Fruit fly (Drosophila melanogaster) whole organism, embryonic: ENCODE data around the gene CG10513.

Experiments used
- Atf6 ChIP-seq: fragments of 200-800 bp; sonication (Bioruptor generic); IDR thresholded peaks from 2 replicates; pipeline ENCODE4 v1.3.6; 2022; ENCODE audit warnings: missing biosample characterization, missing genetic modification characterization
- CG10462 ChIP-seq: fragments of 200-800 bp; sonication (Bioruptor generic); optimal IDR thresholded peaks from 2 replicates; lab custom pipeline; 2016; ENCODE audit warnings: missing biosample characterization, missing genetic modification characterization
- CG11456 ChIP-seq: fragments of 200-800 bp; sonication (Bioruptor generic); IDR thresholded peaks from 3 replicates; pipeline ENCODE4 v1.3.6; 2022; ENCODE audit warnings: missing biosample characterization, missing genetic modification characterization
- CG11560 ChIP-seq: fragments of 200-800 bp; sonication (Bioruptor generic); IDR thresholded peaks from 3 replicates; pipeline ENCODE4 v1.3.6; 2022; ENCODE audit warnings: missing biosample characterization, missing genetic modification characterization
- CG15696 ChIP-seq: fragments of 200-800 bp; sonication (Bioruptor generic); optimal IDR thresholded peaks from 2 replicates; lab custom pipeline; 2019; ENCODE audit warnings: missing biosample characterization, mild to moderate bottlenecking, missing genetic modification characterization, moderate library complexity
- CG17612 ChIP-seq: fragments of 200-800 bp; sonication (Bioruptor generic); IDR thresholded peaks from 2 replicates; pipeline ENCODE4 v1.3.6; 2022; ENCODE audit warnings: missing biosample characterization, missing genetic modification characterization
- CG17829 ChIP-seq: fragments of 200-800 bp; optimal IDR thresholded peaks from 2 replicates; lab custom pipeline; 2019; ENCODE audit warnings: missing biosample characterization, mild to moderate bottlenecking, missing genetic modification characterization, moderate library complexity
- CG18262 ChIP-seq: fragments of 200-800 bp; optimal IDR thresholded peaks from 3 replicates; lab custom pipeline; 2019; ENCODE audit warnings: missing biosample characterization, mild to moderate bottlenecking, missing genetic modification characterization, moderate library complexity
- CG2889 ChIP-seq: fragments of 200-800 bp; sonication (Bioruptor generic); IDR thresholded peaks from 3 replicates; pipeline ENCODE4 v1.3.6; 2022; ENCODE audit warnings: missing biosample characterization, missing genetic modification characterization
- CG30403 ChIP-seq: fragments of 200-800 bp; sonication (Bioruptor generic); optimal IDR thresholded peaks from 3 replicates; lab custom pipeline; 2016; ENCODE audit warnings: missing biosample characterization, missing genetic modification characterization
- CG33213 ChIP-seq: fragments of 200-800 bp; sonication (Bioruptor generic); optimal IDR thresholded peaks from 3 replicates; lab custom pipeline; 2016; ENCODE audit warnings: missing biosample characterization, missing genetic modification characterization
- CG6254 ChIP-seq: fragments of 200-800 bp; sonication (Bioruptor generic); optimal IDR thresholded peaks from 3 replicates; lab custom pipeline; 2017; ENCODE audit warnings: mild to moderate bottlenecking, missing biosample characterization, missing genetic modification reagents, missing genetic modification characterization
- CG6689 ChIP-seq: fragments of 200-800 bp; sonication (Bioruptor generic); IDR thresholded peaks from 2 replicates; pipeline ENCODE4 v1.3.6; 2022; ENCODE audit warnings: missing biosample characterization, missing genetic modification characterization
- CG7839 ChIP-seq: fragments of 200-800 bp; sonication (Bioruptor generic); optimal IDR thresholded peaks from 3 replicates; lab custom pipeline; 2018; ENCODE audit warnings: missing biosample characterization, mild to moderate bottlenecking, missing genetic modification characterization, moderate library complexity
- CG8765 ChIP-seq: fragments of 200-800 bp; sonication (Bioruptor generic); IDR thresholded peaks from 2 replicates; pipeline ENCODE4 v1.3.6; 2022; ENCODE audit warnings: missing biosample characterization, missing genetic modification characterization
- CG8924 ChIP-seq: fragments of 200-800 bp; optimal IDR thresholded peaks from 3 replicates; lab custom pipeline; 2019; ENCODE audit warnings: missing biosample characterization, mild to moderate bottlenecking, missing genetic modification characterization, moderate library complexity
- CHES-1-like ChIP-seq: fragments of 200-800 bp; sonication (Bioruptor generic); optimal IDR thresholded peaks from 2 replicates; lab custom pipeline; 2016; ENCODE audit warnings: missing biosample characterization, missing genetic modification characterization
- D ChIP-seq, 2 experiments: fragments of 200-800 bp in 1 of 2; fragments of >200 bp in 1 of 2; sonication (Bioruptor generic) in 1 of 2; optimal IDR thresholded peaks; 2 replicates in 1 of 2; 3 replicates in 1 of 2; lab custom pipeline; 2017; ENCODE audit warnings: mild to moderate bottlenecking in 1 of 2, missing biosample characterization in 1 of 2, missing genetic modification characterization in 1 of 2, missing genetic modification reagents in 1 of 2
- Dfd ChIP-seq, 2 experiments: fragments of >200 bp; optimal IDR thresholded peaks; 2 replicates each; lab custom pipeline; 2017; ENCODE audit warnings: missing biosample characterization in 2 of 2, missing genetic modification characterization in 2 of 2
- H2.0 ChIP-seq: fragments of 200-800 bp; sonication (Bioruptor generic); IDR thresholded peaks from 2 replicates; pipeline ENCODE4 v1.3.6; 2022; ENCODE audit warnings: missing biosample characterization, missing genetic modification characterization
- HLHmδ ChIP-seq: fragments of 200-800 bp; sonication (Bioruptor generic); optimal IDR thresholded peaks from 2 replicates; lab custom pipeline; 2018; ENCODE audit warnings: missing biosample characterization, mild to moderate bottlenecking, missing genetic modification characterization, moderate library complexity
- Hand ChIP-seq: fragments of 200-800 bp; sonication (Bioruptor generic); optimal IDR thresholded peaks from 2 replicates; lab custom pipeline; 2017; ENCODE audit warnings: mild to moderate bottlenecking, missing biosample characterization, missing genetic modification reagents, missing genetic modification characterization
- Hmx ChIP-seq: fragments of 200-800 bp; sonication (Bioruptor generic); optimal IDR thresholded peaks from 2 replicates; lab custom pipeline; 2016; ENCODE audit warnings: missing biosample characterization, missing genetic modification characterization
- MESR4 ChIP-seq: fragments of 200-800 bp; sonication (Bioruptor generic); optimal IDR thresholded peaks from 2 replicates; lab custom pipeline; 2018; ENCODE audit warnings: missing biosample characterization, mild to moderate bottlenecking, missing genetic modification characterization, moderate library complexity
- Pdp1 ChIP-seq, 2 experiments: fragments of 200-800 bp; sonication (Bioruptor generic); optimal IDR thresholded peaks; 3 replicates each; lab custom pipeline; 2016; ENCODE audit warnings: missing biosample characterization in 2 of 2, missing genetic modification characterization in 2 of 2, mild to moderate bottlenecking in 1 of 2, moderate library complexity in 1 of 2
- aop ChIP-seq: fragments of 200-800 bp; sonication (Bioruptor generic); IDR thresholded peaks from 2 replicates; pipeline ENCODE4 v1.3.6; 2022; ENCODE audit warnings: missing biosample characterization, missing genetic modification characterization
- bigmax ChIP-seq: fragments of 200-800 bp; sonication (Bioruptor generic); optimal IDR thresholded peaks from 2 replicates; lab custom pipeline; 2018; ENCODE audit warnings: missing biosample characterization, mild to moderate bottlenecking, missing genetic modification characterization
- cg ChIP-seq: fragments of 200-800 bp; sonication (Bioruptor generic); optimal IDR thresholded peaks from 3 replicates; lab custom pipeline; 2019; ENCODE audit warnings: missing biosample characterization, mild to moderate bottlenecking, missing genetic modification characterization, moderate library complexity
- ci ChIP-seq: fragments of 200-800 bp; sonication (Bioruptor generic); IDR thresholded peaks from 3 replicates; pipeline ENCODE4 v1.3.6; 2022; ENCODE audit warnings: missing biosample characterization, missing genetic modification characterization
- dmrt11E ChIP-seq: fragments of 200-800 bp; sonication (Bioruptor generic); optimal IDR thresholded peaks from 3 replicates; lab custom pipeline; 2018; ENCODE audit warnings: missing biosample characterization, mild to moderate bottlenecking, missing genetic modification characterization, moderate library complexity
- gem ChIP-seq: fragments of 200-800 bp; sonication (Bioruptor generic); optimal IDR thresholded peaks from 2 replicates; lab custom pipeline; 2019; ENCODE audit warnings: missing biosample characterization, mild to moderate bottlenecking, missing genetic modification characterization, moderate library complexity
- h ChIP-seq: fragments of >200 bp; optimal IDR thresholded peaks from 2 replicates; lab custom pipeline; 2017
- hth ChIP-seq: fragments of >200 bp; optimal IDR thresholded peaks from 2 replicates; lab custom pipeline; 2017; ENCODE audit warnings: inconsistent platforms
- lab ChIP-seq: fragments of 200-800 bp; sonication (Bioruptor generic); optimal IDR thresholded peaks from 3 replicates; lab custom pipeline; 2017; ENCODE audit warnings: missing biosample characterization, missing genetic modification characterization, mild to moderate bottlenecking, moderate library complexity, missing genetic modification reagents
- mirr ChIP-seq: fragments of 200-800 bp; sonication (Bioruptor generic); optimal IDR thresholded peaks from 3 replicates; lab custom pipeline; 2018; ENCODE audit warnings: missing biosample characterization, mild to moderate bottlenecking, missing genetic modification characterization
- nmo ChIP-seq: fragments of 200-800 bp; sonication (Bioruptor generic); optimal IDR thresholded peaks from 2 replicates; lab custom pipeline; 2018; ENCODE audit warnings: missing biosample characterization, mild to moderate bottlenecking, missing genetic modification characterization, moderate library complexity
- psq ChIP-seq: fragments of 200-800 bp; sonication (Bioruptor generic); optimal IDR thresholded peaks from 2 replicates; lab custom pipeline; 2017; ENCODE audit warnings: missing biosample characterization, missing genetic modification characterization
- pum ChIP-seq: fragments of 200-800 bp; sonication (Bioruptor generic); optimal IDR thresholded peaks from 2 replicates; lab custom pipeline; 2016; ENCODE audit warnings: missing biosample characterization, missing genetic modification characterization
- run ChIP-seq: fragments of 200-800 bp; sonication (Bioruptor generic); optimal IDR thresholded peaks from 3 replicates; lab custom pipeline; 2018; ENCODE audit warnings: missing biosample characterization, mild to moderate bottlenecking, missing genetic modification characterization
- salm ChIP-seq: fragments of 200-800 bp; sonication (Bioruptor generic); optimal IDR thresholded peaks from 2 replicates; lab custom pipeline; 2018; ENCODE audit warnings: missing biosample characterization, mild to moderate bottlenecking, missing genetic modification characterization
- slbo ChIP-seq: fragments of 200-800 bp; sonication (Bioruptor generic); IDR thresholded peaks from 2 replicates; pipeline ENCODE4 v1.3.6; 2022; ENCODE audit warnings: missing biosample characterization, missing genetic modification characterization
- sqz ChIP-seq: fragments of 200-800 bp; sonication (Bioruptor generic); optimal IDR thresholded peaks from 3 replicates; lab custom pipeline; 2018; ENCODE audit warnings: missing biosample characterization, mild to moderate bottlenecking, missing genetic modification characterization
- ssp ChIP-seq: fragments of 200-800 bp; sonication (Bioruptor generic); IDR thresholded peaks from 2 replicates; pipeline ENCODE4 v1.3.6; 2022; ENCODE audit warnings: missing biosample characterization, missing genetic modification characterization
- sug ChIP-seq: fragments of 200-800 bp; optimal IDR thresholded peaks from 2 replicates; lab custom pipeline; 2019; ENCODE audit warnings: missing biosample characterization, mild to moderate bottlenecking, missing genetic modification characterization, moderate library complexity
- tll ChIP-seq, 2 experiments: fragments of 200-800 bp in 1 of 2; fragments of >200 bp in 1 of 2; sonication (Bioruptor generic) in 1 of 2; optimal IDR thresholded peaks; 2 replicates each; lab custom pipeline; 2017 to 2019; ENCODE audit warnings: missing biosample characterization in 2 of 2, missing genetic modification characterization in 2 of 2, mild to moderate bottlenecking in 1 of 2, moderate library complexity in 1 of 2
- tx ChIP-seq: fragments of 200-800 bp; sonication (Bioruptor generic); optimal IDR thresholded peaks from 2 replicates; lab custom pipeline; 2016; ENCODE audit warnings: missing biosample characterization, missing genetic modification characterization

CG10513 gene

DNA sequence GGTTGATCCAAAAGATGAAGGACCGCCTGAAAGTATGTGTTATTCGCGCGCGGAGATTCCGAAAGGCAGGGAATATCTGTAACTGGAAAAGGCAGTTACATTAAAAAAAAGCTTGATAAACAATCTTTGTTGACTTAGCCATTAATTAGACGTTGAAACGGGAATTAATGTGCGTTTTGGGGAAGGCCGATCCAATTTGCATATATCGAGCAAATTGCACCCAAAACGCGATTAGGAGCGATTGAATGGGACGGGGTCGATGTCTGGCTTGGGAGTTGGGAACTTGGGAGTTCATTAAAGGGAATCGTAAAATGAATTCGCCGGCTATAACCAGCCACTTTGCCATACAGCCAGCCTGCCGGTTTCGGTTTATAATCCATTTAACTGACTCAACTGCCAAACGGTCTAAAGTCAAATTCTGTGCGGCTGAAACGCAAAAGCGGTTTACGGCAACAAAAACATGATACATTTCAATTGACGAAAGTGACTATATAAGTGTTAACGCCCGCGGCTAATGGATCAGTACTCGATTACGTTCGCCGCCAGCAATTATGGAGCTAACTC lies 35.4 kb downstream of the CG10513 start, which contains the start of gene CG11854:
Gene CG11854 (plus strand): TSS at position 514 of the 564 bp plus-strand sequence.
- TF ChIP-seq aop (GFP tag; lab: Robert Waterston, UW), result no peak
- no peak for TF ChIP-seq HLHmδ (GFP tag; lab: Kevin White, UChicago)
- no peak for TF ChIP-seq bigmax (GFP tag; lab: Kevin White, UChicago)
- TF ChIP-seq tx, result no peak
- TF ChIP-seq mirr (GFP tag; lab: Kevin White, UChicago), result no peak
- no peak for TF ChIP-seq dmrt11E (tag; lab: Kevin White, UChicago)
- TF ChIP-seq CG8924 (tag; lab: Kevin White, UChicago), result no peak
- no peak for TF ChIP-seq salm (tag; lab: Kevin White, UChicago)
- TF ChIP-seq Dfd (GFP tag; optimal IDR thresholded peaks at IDR 0.05; lab: Kevin White, UChicago), result no peak
- no peak for TF ChIP-seq tll (GFP tag; optimal IDR thresholded peaks at IDR 0.05; lab: Kevin White, UChicago)
- TF ChIP-seq psq, result no peak

dm6 chr3R:25239880-25240279 lies 37.1 kb downstream of the CG10513 start, which contains the start of gene to:
Gene to (plus strand): TSS chr3R:25240180.
- TF ChIP-seq ci (no peak), CG6689 (GFP tag; lab: Robert Waterston, UW) (no peak), CG11456 (GFP tag; lab: Robert Waterston, UW) (no peak), gem (tag; lab: Kevin White, UChicago) (no peak), CG17829 (no peak), CG17612 (no peak), h (lab: Kevin White, UChicago) (no peak), CG30403 (GFP tag; lab: Kevin White, UChicago) (no peak), CG10462 (GFP tag; lab: Kevin White, UChicago) (no peak), CG18262 (tag; lab: Kevin White, UChicago) (no peak), ssp (GFP tag; lab: Robert Waterston, UW) (no peak), CG11560 (tag; lab: Robert Waterston, UW) (no peak), slbo (GFP tag; lab: Robert Waterston, UW) (no peak), CG6254 (no peak), CG8765 (GFP tag; lab: Robert Waterston, UW) (no peak), CG2889 (no peak), Dfd (GFP tag; optimal IDR thresholded peaks at IDR 0.05; lab: Kevin White, UChicago) (no peak), CG33213 (no peak)
- TF ChIP-seq, all 482 proteins: peak for 0

dm6 chr3R:25238771-25239700 lies 38.0 kb downstream of the CG10513 start:
- TF ChIP-seq hth (lab: Kevin White, UChicago) (no peak), psq (no peak), nmo (no peak), Pdp1 (GFP tag; optimal IDR thresholded peaks at IDR 0.05; lab: Kevin White, UChicago) (no peak), Atf6 (GFP tag; lab: Robert Waterston, UW) (0 out of 2 replicates have a peak, but pooled peaks have one; percentile 11), H2.0 (GFP tag; lab: Robert Waterston, UW) (no peak), pum (GFP tag; lab: Kevin White, UChicago) (no peak), MESR4 (no peak), run (tag; lab: Kevin White, UChicago) (no peak), sqz (GFP tag; lab: Kevin White, UChicago) (no peak), Hmx (no peak), cg (GFP tag; lab: Kevin White, UChicago) (no peak), Hand (no peak), CG15696 (tag; lab: Kevin White, UChicago) (no peak), D (optimal IDR thresholded peaks at IDR 0.05; lab: Kevin White, UChicago) (no peak), D (GFP tag; optimal IDR thresholded peaks at IDR 0.05; lab: Kevin White, UChicago) (no peak), CG11456 (GFP tag; lab: Robert Waterston, UW) (no peak), CG7839 (no peak), CHES-1-like (GFP tag; lab: Kevin White, UChicago) (no peak), sug (peak; percentile 84), lab (GFP tag; lab: Kevin White, UChicago) (no peak)
